Fruit fly (Drosophila melanogaster) whole organism, embryonic: ENCODE data around the gene Z600.

ENCODE experiments used
- Ada2b ChIP-seq: fragments of 200-800 bp; sonication (Bioruptor generic); IDR thresholded peaks from 2 replicates; pipeline ENCODE4 v1.3.6; 2022; ENCODE audit warnings: missing biosample characterization, missing genetic modification characterization
- Aef1 ChIP-seq: fragments of 200-800 bp; sonication (Bioruptor generic); IDR thresholded peaks from 3 replicates; pipeline ENCODE4 v1.3.6; 2022; ENCODE audit warnings: missing biosample characterization, missing genetic modification characterization
- Atf3 ChIP-seq: fragments of 200-800 bp; sonication (Bioruptor generic); optimal IDR thresholded peaks from 3 replicates; lab custom pipeline; 2016; ENCODE audit warnings: missing biosample characterization, missing genetic modification characterization
- CG11456 ChIP-seq: fragments of 200-800 bp; sonication (Bioruptor generic); IDR thresholded peaks from 3 replicates; pipeline ENCODE4 v1.3.6; 2022; ENCODE audit warnings: missing biosample characterization, missing genetic modification characterization
- CG11560 ChIP-seq: fragments of 200-800 bp; sonication (Bioruptor generic); IDR thresholded peaks from 3 replicates; pipeline ENCODE4 v1.3.6; 2022; ENCODE audit warnings: missing biosample characterization, missing genetic modification characterization
- CG12236 ChIP-seq: fragments of 200-800 bp; sonication (Bioruptor generic); optimal IDR thresholded peaks from 2 replicates; lab custom pipeline; 2016; ENCODE audit warnings: missing biosample characterization, missing genetic modification characterization
- CG13894 ChIP-seq: fragments of 200-800 bp; sonication (Bioruptor generic); optimal IDR thresholded peaks from 3 replicates; lab custom pipeline; 2018; ENCODE audit warnings: missing biosample characterization, mild to moderate bottlenecking, missing genetic modification characterization, moderate library complexity
- CG14965 ChIP-seq: fragments of 200-800 bp; sonication (Bioruptor generic); optimal IDR thresholded peaks from 2 replicates; lab custom pipeline; 2016; ENCODE audit warnings: missing biosample characterization, missing genetic modification characterization, borderline replicate concordance
- CG1529 ChIP-seq: fragments of 200-800 bp; sonication (Bioruptor generic); optimal IDR thresholded peaks from 3 replicates; lab custom pipeline; 2018; ENCODE audit warnings: missing biosample characterization, missing genetic modification characterization
- CG15696 ChIP-seq: fragments of 200-800 bp; sonication (Bioruptor generic); optimal IDR thresholded peaks from 2 replicates; lab custom pipeline; 2019; ENCODE audit warnings: missing biosample characterization, mild to moderate bottlenecking, missing genetic modification characterization, moderate library complexity
- CG1603 ChIP-seq: fragments of 200-800 bp; sonication (Bioruptor generic); optimal IDR thresholded peaks from 2 replicates; lab custom pipeline; 2019; ENCODE audit warnings: missing biosample characterization, mild to moderate bottlenecking, missing genetic modification characterization, moderate library complexity
- CG17186 ChIP-seq: fragments of 200-800 bp; sonication (Bioruptor generic); optimal IDR thresholded peaks from 3 replicates; lab custom pipeline; 2017; ENCODE audit warnings: missing biosample characterization, missing genetic modification reagents, missing genetic modification characterization
- CG17802 ChIP-seq: fragments of 200-800 bp; sonication (Bioruptor generic); optimal IDR thresholded peaks from 2 replicates; lab custom pipeline; 2018; ENCODE audit warnings: missing biosample characterization, mild to moderate bottlenecking, missing genetic modification characterization, moderate library complexity
- CG17829 ChIP-seq: fragments of 200-800 bp; optimal IDR thresholded peaks from 2 replicates; lab custom pipeline; 2019; ENCODE audit warnings: missing biosample characterization, mild to moderate bottlenecking, missing genetic modification characterization, moderate library complexity
- CG2889 ChIP-seq: fragments of 200-800 bp; sonication (Bioruptor generic); IDR thresholded peaks from 3 replicates; pipeline ENCODE4 v1.3.6; 2022; ENCODE audit warnings: missing biosample characterization, missing genetic modification characterization
- CG5245 ChIP-seq: fragments of 200-800 bp; sonication (Bioruptor generic); optimal IDR thresholded peaks from 3 replicates; lab custom pipeline; 2016; ENCODE audit warnings: missing biosample characterization, missing genetic modification characterization
- CG8924 ChIP-seq: fragments of 200-800 bp; optimal IDR thresholded peaks from 3 replicates; lab custom pipeline; 2019; ENCODE audit warnings: missing biosample characterization, mild to moderate bottlenecking, missing genetic modification characterization, moderate library complexity
- CG9609 ChIP-seq: fragments of 200-800 bp; sonication (Bioruptor generic); optimal IDR thresholded peaks from 3 replicates; lab custom pipeline; 2016; ENCODE audit warnings: missing biosample characterization, missing genetic modification characterization
- CG9876 ChIP-seq: fragments of 200-800 bp; sonication (Bioruptor generic); optimal IDR thresholded peaks from 2 replicates; lab custom pipeline; 2016; ENCODE audit warnings: missing biosample characterization, missing genetic modification characterization
- Dip3 ChIP-seq: fragments of 200-800 bp; sonication (Bioruptor generic); optimal IDR thresholded peaks from 3 replicates; lab custom pipeline; 2016; ENCODE audit warnings: missing biosample characterization, missing genetic modification characterization
- Dp ChIP-seq: fragments of 200-800 bp; sonication (Bioruptor generic); optimal IDR thresholded peaks from 2 replicates; lab custom pipeline; 2018; ENCODE audit warnings: missing biosample characterization, mild to moderate bottlenecking, missing genetic modification characterization, moderate library complexity
- E2f1 ChIP-seq: fragments of 200-800 bp; sonication (Bioruptor generic); IDR thresholded peaks from 2 replicates; pipeline ENCODE4 v1.3.6; 2022; ENCODE audit warnings: missing biosample characterization, missing genetic modification characterization
- Hmr ChIP-seq: fragments of 200-800 bp; sonication (Bioruptor generic); optimal IDR thresholded peaks from 3 replicates; lab custom pipeline; 2017; ENCODE audit warnings: mild to moderate bottlenecking, missing biosample characterization, missing genetic modification reagents, missing genetic modification characterization
- Lpt ChIP-seq: fragments of >200 bp; optimal IDR thresholded peaks from 2 replicates; lab custom pipeline; 2018; ENCODE audit warnings: missing biosample characterization, missing genetic modification characterization
- NFAT ChIP-seq: fragments of 200-800 bp; sonication (Bioruptor generic); IDR thresholded peaks from 2 replicates; pipeline ENCODE4 v1.3.6; 2022; ENCODE audit warnings: missing biosample characterization, missing genetic modification characterization
- Nf-YA ChIP-seq: fragments of 200-800 bp; sonication (Bioruptor generic); IDR thresholded peaks from 2 replicates; pipeline ENCODE4 v1.3.6; 2022; ENCODE audit warnings: missing biosample characterization, missing genetic modification characterization
- Nf-YB ChIP-seq: fragments of 200-800 bp; sonication (Bioruptor generic); optimal IDR thresholded peaks from 3 replicates; lab custom pipeline; 2019; ENCODE audit warnings: missing biosample characterization, mild to moderate bottlenecking, missing genetic modification characterization, moderate library complexity
- Side ChIP-seq: fragments of 200-800 bp; sonication (Bioruptor generic); optimal IDR thresholded peaks from 2 replicates; lab custom pipeline; 2016; ENCODE audit warnings: missing biosample characterization, missing genetic modification characterization
- Spps ChIP-seq: fragments of 200-800 bp; sonication (Bioruptor generic); optimal IDR thresholded peaks from 2 replicates; lab custom pipeline; 2018; ENCODE audit warnings: missing biosample characterization, mild to moderate bottlenecking, missing genetic modification characterization
- Sry-β ChIP-seq: fragments of 200-800 bp; sonication (Bioruptor generic); optimal IDR thresholded peaks from 2 replicates; lab custom pipeline; 2018; ENCODE audit warnings: missing biosample characterization, mild to moderate bottlenecking, missing genetic modification characterization, moderate library complexity
- Trl ChIP-seq, 3 experiments: fragments of >200 bp in 2 of 3; fragments of 200-800 bp in 1 of 3; sonication (Bioruptor generic) in 1 of 3; optimal IDR thresholded peaks; 2 replicates in 1 of 3; 3 replicates in 2 of 3; lab custom pipeline; 2016 to 2017; ENCODE audit warnings: missing biosample characterization in 1 of 3, missing genetic modification characterization in 1 of 3
- ase ChIP-seq: fragments of 200-800 bp; sonication (Bioruptor generic); IDR thresholded peaks from 3 replicates; pipeline ENCODE4 v1.3.6; 2022; ENCODE audit warnings: missing biosample characterization, missing genetic modification characterization
- bbx ChIP-seq: fragments of 200-800 bp; sonication (Bioruptor generic); IDR thresholded peaks from 2 replicates; pipeline ENCODE4 v1.3.6; 2022; ENCODE audit warnings: missing biosample characterization, missing genetic modification characterization; ENCODE audit not compliant: partially characterized antibody
- cg ChIP-seq: fragments of 200-800 bp; sonication (Bioruptor generic); optimal IDR thresholded peaks from 3 replicates; lab custom pipeline; 2019; ENCODE audit warnings: missing biosample characterization, mild to moderate bottlenecking, missing genetic modification characterization, moderate library complexity
- chif ChIP-seq, 2 experiments: fragments of 200-800 bp; sonication (Bioruptor generic); optimal IDR thresholded peaks; 3 replicates each; lab custom pipeline; 2016; ENCODE audit warnings: missing biosample characterization in 2 of 2, missing genetic modification characterization in 2 of 2
- crol ChIP-seq: fragments of 200-800 bp; sonication (Bioruptor generic); IDR thresholded peaks from 2 replicates; pipeline ENCODE4 v1.3.6; 2022; ENCODE audit warnings: missing biosample characterization, missing genetic modification characterization
- gcm2 ChIP-seq: fragments of 200-800 bp; sonication (Bioruptor generic); optimal IDR thresholded peaks from 2 replicates; lab custom pipeline; 2016; ENCODE audit warnings: missing biosample characterization, missing genetic modification characterization
- gfzf ChIP-seq: fragments of 200-800 bp; sonication (Bioruptor generic); optimal IDR thresholded peaks from 2 replicates; lab custom pipeline; 2016; ENCODE audit warnings: missing biosample characterization, mild to moderate bottlenecking, missing genetic modification characterization, moderate library complexity
- gt ChIP-seq: fragments of 200-800 bp; sonication (Bioruptor generic); IDR thresholded peaks from 2 replicates; pipeline ENCODE4 v1.3.6; 2022; ENCODE audit warnings: missing biosample characterization, missing genetic modification characterization
- inv ChIP-seq: fragments of 200-800 bp; sonication (Bioruptor generic); IDR thresholded peaks from 2 replicates; pipeline ENCODE4 v1.3.6; 2022; ENCODE audit warnings: missing biosample characterization, missing genetic modification characterization; ENCODE audit not compliant: partially characterized antibody
- kah ChIP-seq: fragments of 200-800 bp; sonication (Bioruptor generic); optimal IDR thresholded peaks from 2 replicates; lab custom pipeline; 2018; ENCODE audit warnings: missing biosample characterization, mild to moderate bottlenecking, missing genetic modification characterization
- kay ChIP-seq: fragments of 200-800 bp; sonication (Bioruptor generic); optimal IDR thresholded peaks from 2 replicates; lab custom pipeline; 2016; ENCODE audit warnings: missing biosample characterization, missing genetic modification characterization
- mld ChIP-seq: fragments of 200-800 bp; sonication (Bioruptor generic); IDR thresholded peaks from 3 replicates; pipeline ENCODE4 v1.3.6; 2022; ENCODE audit warnings: missing biosample characterization, missing genetic modification characterization; ENCODE audit not compliant: partially characterized antibody
- oc ChIP-seq: fragments of 200-800 bp; sonication (Bioruptor generic); optimal IDR thresholded peaks from 2 replicates; lab custom pipeline; 2018; ENCODE audit warnings: missing biosample characterization, mild to moderate bottlenecking, missing genetic modification characterization, moderate library complexity
- otp ChIP-seq: fragments of 200-800 bp; sonication (Bioruptor generic); IDR thresholded peaks from 3 replicates; pipeline ENCODE4, ENCODE4 v1.3.6; 2022; ENCODE audit warnings: missing biosample characterization, missing genetic modification characterization
- p53 ChIP-seq: fragments of 200-800 bp; sonication (Bioruptor generic); optimal IDR thresholded peaks from 2 replicates; lab custom pipeline; 2016; ENCODE audit warnings: missing biosample characterization, missing genetic modification characterization
- pzg ChIP-seq: fragments of 200-800 bp; sonication (Bioruptor generic); optimal IDR thresholded peaks from 3 replicates; lab custom pipeline; 2018; ENCODE audit warnings: missing biosample characterization, mild to moderate bottlenecking, missing genetic modification characterization, moderate library complexity
- sens ChIP-seq: fragments of 200-800 bp; sonication (Bioruptor generic); peaks from one replicate; lab custom pipeline; 2016; ENCODE audit warnings: missing biosample characterization, missing genetic modification characterization
- stwl ChIP-seq: fragments of 200-800 bp; sonication (Bioruptor generic); optimal IDR thresholded peaks from 3 replicates; lab custom pipeline; 2018; ENCODE audit warnings: missing biosample characterization, mild to moderate bottlenecking, missing genetic modification characterization, moderate library complexity
- z ChIP-seq: fragments of 200-800 bp; sonication (Bioruptor generic); IDR thresholded peaks from 3 replicates; pipeline ENCODE4 v1.3.6; 2022; ENCODE audit warnings: missing biosample characterization, missing genetic modification characterization

Z600 gene

dm6 chr3L:15532368-15533030 is 23.6 kb downstream of the Z600 start (continued):
- TF ChIP-seq inv (GFP tag; lab: Robert Waterston, UW): no peak
- TF ChIP-seq CG14965 (GFP tag; lab: Kevin White, UChicago): no peak
- TF ChIP-seq Hmr (GFP tag; lab: Kevin White, UChicago): no peak
- TF ChIP-seq chif (GFP tag; optimal IDR thresholded peaks at IDR 0.05; lab: Kevin White, UChicago): peak in 1 of 2 experiments; percentile 33
- no peak for TF ChIP-seq CG15696
- no peak for TF ChIP-seq bbx (GFP tag; lab: Robert Waterston, UW)
- peak; percentile 17 for TF ChIP-seq CG8924 (tag; lab: Kevin White, UChicago)
- TF ChIP-seq CG17829 (tag; lab: Kevin White, UChicago): peak; percentile 14
- TF ChIP-seq CG9876 (GFP tag; lab: Kevin White, UChicago): peak; percentile 22
- TF ChIP-seq kay: no peak
- no peak for TF ChIP-seq kah (GFP tag; lab: Kevin White, UChicago)
- no peak for TF ChIP-seq gfzf (GFP tag; lab: Kevin White, UChicago)
- no peak for TF ChIP-seq Spps (tag; lab: Kevin White, UChicago)
- no peak for TF ChIP-seq stwl (tag; lab: Kevin White, UChicago)
- TF ChIP-seq Trl (optimal IDR thresholded peaks at IDR 0.05; lab: Kevin White, UChicago): peak; percentile 60 to 70
- peak; percentile 56 for TF ChIP-seq Trl (GFP tag; optimal IDR thresholded peaks at IDR 0.05; lab: Kevin White, UChicago)
- no peak for TF ChIP-seq Lpt
- peak; percentile 59 for TF ChIP-seq Ada2b (GFP tag; lab: Robert Waterston, UW)
- TF ChIP-seq CG13894: no peak
- no peak for TF ChIP-seq CG12236 (GFP tag; lab: Kevin White, UChicago)
- TF ChIP-seq Side: peak; percentile 33
- no peak for TF ChIP-seq CG17802 (tag; lab: Kevin White, UChicago)
- TF ChIP-seq E2f1 (GFP tag; lab: Robert Waterston, UW): no peak
- TF ChIP-seq gt (GFP tag; lab: Robert Waterston, UW): no peak
- no peak for TF ChIP-seq Dip3 (GFP tag; lab: Kevin White, UChicago)
- peak; percentile 16 for TF ChIP-seq oc (tag; lab: Kevin White, UChicago)
- TF ChIP-seq otp (GFP tag; lab: Robert Waterston, UW): 0 out of 3 replicates have a peak, but pooled peaks have one; percentile 43
- no peak for TF ChIP-seq Atf3 (GFP tag; lab: Kevin White, UChicago)
- TF ChIP-seq pzg: no peak
- no peak for TF ChIP-seq NFAT (GFP tag; lab: Robert Waterston, UW)
- TF ChIP-seq gcm2 (GFP tag; lab: Kevin White, UChicago): no peak
- TF ChIP-seq CG9609 (GFP tag; lab: Kevin White, UChicago): no peak
- TF ChIP-seq CG5245 (GFP tag; lab: Kevin White, UChicago): no peak
- TF ChIP-seq Sry-β: no peak
- 0 out of 3 replicates have a peak, but pooled peaks have one; percentile 26 for TF ChIP-seq ase (GFP tag; lab: Robert Waterston, UW)
- TF ChIP-seq Nf-YA (GFP tag; lab: Robert Waterston, UW): peak; percentile 53; the same call in 1 of the 2 replicates
- 0 out of 3 replicates have a peak, but pooled peaks have one; percentile 29 for TF ChIP-seq Aef1
- TF ChIP-seq CG2889 (GFP tag; lab: Robert Waterston, UW): no peak
- TF ChIP-seq CG1529: no peak
- TF ChIP-seq cg: no peak
- TF ChIP-seq Dp (GFP tag; lab: Kevin White, UChicago): no peak
- TF ChIP-seq p53: no peak
- no peak for TF ChIP-seq z (GFP tag; lab: Robert Waterston, UW)
- no peak for TF ChIP-seq CG11560 (tag; lab: Robert Waterston, UW)
- no peak for TF ChIP-seq Nf-YB (GFP tag; lab: Kevin White, UChicago)
- TF ChIP-seq mld: no peak
- peak; percentile 84 for TF ChIP-seq sens (GFP tag; lab: Kevin White, UChicago)
- TF ChIP-seq CG11456 (GFP tag; lab: Robert Waterston, UW): 0 out of 3 replicates have a peak, but pooled peaks have one; percentile 43
- peak; percentile 76 for TF ChIP-seq crol
- no peak for TF ChIP-seq CG17186 (GFP tag; lab: Kevin White, UChicago)
- TF ChIP-seq CG1603 (tag; lab: Kevin White, UChicago): no peak
